Fruit fly (Drosophila melanogaster): ENCODE measurements around the gene Mettl3.

Mettl3 gene

DNA sequence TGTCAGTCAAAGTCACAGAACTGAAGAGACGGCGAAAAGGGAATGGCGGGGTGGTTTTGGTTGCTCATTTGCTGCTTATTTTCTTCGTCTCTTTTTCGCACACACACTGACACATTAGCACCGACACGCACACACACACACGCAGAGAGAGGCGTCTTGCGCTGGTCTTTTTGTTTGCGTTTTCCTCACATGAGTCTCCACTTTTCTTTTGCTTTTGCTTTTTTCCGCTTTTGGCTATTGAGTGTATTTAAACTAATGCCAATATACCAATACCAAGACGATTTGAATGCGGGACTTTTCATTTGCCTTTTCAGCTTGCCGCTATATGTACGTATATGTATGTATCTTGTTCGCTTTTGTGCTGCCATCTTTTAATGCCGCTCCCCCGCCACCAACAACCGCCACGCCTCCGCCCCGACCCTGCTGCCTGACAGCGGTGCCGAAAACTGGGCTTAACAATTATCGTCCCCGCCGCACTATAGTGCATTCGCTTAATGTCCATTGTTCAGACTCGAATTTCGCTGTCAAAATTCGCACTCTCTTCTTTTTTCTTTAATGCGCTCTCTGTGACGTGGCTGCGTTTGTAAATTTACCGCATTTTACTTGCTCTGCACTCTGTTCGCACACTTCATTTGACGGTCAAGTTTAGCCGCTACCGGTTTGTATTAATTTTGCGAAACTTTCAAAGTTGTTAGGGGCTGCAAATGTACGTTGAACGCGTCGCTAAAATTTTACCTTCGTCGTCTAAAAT is 15.4 kb downstream of the Mettl3 start, which contains the start of gene CG5986 (continued):
- TF ChIP-seq CG16779 (GFP tag; IDR thresholded peaks at IDR 0.05) (no peak), kay (GFP tag; optimal IDR thresholded peaks at IDR 0.05) (no peak), dati (GFP tag; IDR thresholded peaks at IDR 0.05) (no peak), CG10654 (GFP tag; optimal IDR thresholded peaks at IDR 0.05) (no peak), Hand (GFP tag; optimal IDR thresholded peaks at IDR 0.05) (no peak), Dip2 (GFP tag; IDR thresholded peaks at IDR 0.05) (no peak), CG12942 (GFP tag; optimal IDR thresholded peaks at IDR 0.05) (no peak), slbo (GFP tag; IDR thresholded peaks at IDR 0.05) (no peak), MESR4 (GFP tag; optimal IDR thresholded peaks at IDR 0.05) (peak; percentile 58), PHDP (tag; optimal IDR thresholded peaks at IDR 0.05) (no peak), pho (GFP tag; optimal IDR thresholded peaks at IDR 0.05) (no peak), lov (optimal IDR thresholded peaks at IDR 0.05) (no peak), lov (GFP tag; IDR thresholded peaks at IDR 0.05) (no peak), crol (GFP tag; IDR thresholded peaks at IDR 0.05) (peak; percentile 86), tap (tag; optimal IDR thresholded peaks at IDR 0.05) (no peak), ash1 (GFP tag; optimal IDR thresholded peaks at IDR 0.05) (no peak), CG17385 (GFP tag; optimal IDR thresholded peaks at IDR 0.05) (peak; percentile 57), esg (GFP tag; conservative IDR thresholded peaks at IDR 0.05) (no peak), p53 (GFP tag; optimal IDR thresholded peaks at IDR 0.05) (no peak), CG10979 (tag; optimal IDR thresholded peaks at IDR 0.05) (no peak), Dbx (GFP tag; IDR thresholded peaks at IDR 0.05) (no peak), CG34224 (GFP tag; IDR thresholded peaks at IDR 0.05; ENCODE audit: partially characterized antibody) (no peak), CG13424 (tag; optimal IDR thresholded peaks at IDR 0.05) (no peak), vnd (GFP tag; IDR thresholded peaks at IDR 0.05; ENCODE audit: partially characterized antibody) (no peak), tin (GFP tag; optimal IDR thresholded peaks at IDR 0.05) (no peak), btn (GFP tag; optimal IDR thresholded peaks at IDR 0.05) (no peak), CG9609 (GFP tag; optimal IDR thresholded peaks at IDR 0.05) (no peak), crp (GFP tag; optimal IDR thresholded peaks at IDR 0.05) (no peak), CG2678 (tag; optimal IDR thresholded peaks at IDR 0.05) (no peak), prd (optimal IDR thresholded peaks at IDR 0.05) (no peak), prd (GFP tag; IDR thresholded peaks at IDR 0.05) (0 out of 3 replicates have a peak, but pooled peaks have one; percentile 20), CG13624 (GFP tag; optimal IDR thresholded peaks at IDR 0.05) (no peak), wek (GFP tag; optimal IDR thresholded peaks at IDR 0.05) (no peak), Aef1 (GFP tag; IDR thresholded peaks at IDR 0.05) (no peak), amos (GFP tag; IDR thresholded peaks at IDR 0.05; ENCODE audit: partially characterized antibody) (no peak), ab (GFP tag; optimal IDR thresholded peaks at IDR 0.05) (no peak), CG10959 (GFP tag; IDR thresholded peaks at IDR 0.05) (no peak), corto (GFP tag; optimal IDR thresholded peaks at IDR 0.05) (no peak), CG10366 (GFP tag; IDR thresholded peaks at IDR 0.05) (no peak), B-H2 (GFP tag; optimal IDR thresholded peaks at IDR 0.05) (no peak), lmd (GFP tag; IDR thresholded peaks at IDR 0.05) (no peak), Lhr (GFP tag; optimal IDR thresholded peaks at IDR 0.05) (no peak), grau (tag; optimal IDR thresholded peaks at IDR 0.05) (no peak), jumu (GFP tag; optimal IDR thresholded peaks at IDR 0.05) (no peak), tna (GFP tag; IDR thresholded peaks at IDR 0.05; ENCODE audit: partially characterized antibody) (peak; percentile 32; the same call in 1 of the 2 replicates), CG2116 (GFP tag; optimal IDR thresholded peaks at IDR 0.05) (peak; percentile 53), CG14860 (GFP tag; IDR thresholded peaks at IDR 0.05; ENCODE audit: partially characterized antibody) (no peak), klu (GFP tag; IDR thresholded peaks at IDR 0.05) (no peak), Taf1 (GFP tag; IDR thresholded peaks at IDR 0.05) (no peak), Xbp1 (GFP tag; optimal IDR thresholded peaks at IDR 0.05) (no peak), ftz-f1 (GFP tag; optimal IDR thresholded peaks at IDR 0.05) (no peak)

All from whole organism, embryonic.